Worm (Caenorhabditis elegans): ENCODE data around the gene C06H2.7.

C06H2.7 gene

DNA sequence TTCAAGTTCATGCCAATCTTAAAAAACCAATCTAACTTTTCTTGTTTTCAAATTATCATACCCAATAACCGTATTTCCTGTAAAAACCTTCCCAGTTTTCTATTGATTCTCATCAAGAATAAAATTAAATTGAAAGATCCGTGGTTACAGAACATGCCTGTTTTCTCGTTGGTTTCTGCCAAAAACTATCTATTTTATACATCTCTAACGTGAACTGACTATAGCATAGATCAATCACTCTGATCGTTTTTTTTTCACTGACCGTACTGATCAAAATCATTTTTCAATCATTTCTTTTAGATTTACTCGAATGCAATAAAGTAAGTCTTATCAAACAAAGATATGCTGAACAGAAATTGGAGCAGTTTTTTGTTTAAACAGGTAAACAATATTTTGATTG, 19.7 kb downstream of the C06H2.7 start, which contains the start of gene C06H2.2:
Gene C06H2.2, plus strand, starts transcription at position 301 of the 400 bp plus-strand sequence.
- TF ChIP-seq snpc-1.2 (GFP tag; IDR thresholded peaks at IDR 0.05): no peak
- peak; percentile 48 for TF ChIP-seq T20F7.1 (GFP tag; optimal IDR thresholded peaks at IDR 0.05)

ce11 chrV:11123817-11124337, 20.7 kb downstream of the C06H2.7 start, which contains the start of the genes atp-5 and lmtr-3:
Gene atp-5 (minus strand): TSS chrV:11123867.
Gene lmtr-3 (plus strand): TSS chrV:11124186.
- TF ChIP-seq madf-9 (GFP tag; conservative IDR thresholded peaks at IDR 0.05) (no peak; the same call in 1 of the 2 replicates), F10B5.3 (tag; optimal IDR thresholded peaks at IDR 0.05) (no peak), Y48G9A.11 (GFP tag; IDR thresholded peaks at IDR 0.05) (peak; percentile 43; the same call in 1 of the 2 replicates), nhr-10 (tag; optimal IDR thresholded peaks at IDR 0.05) (no peak), tag-97 (GFP tag; IDR thresholded peaks at IDR 0.05) (0 out of 2 replicates have a peak, but pooled peaks have one; percentile 23), fkh-10 (GFP tag; optimal IDR thresholded peaks at IDR 0.05) (no peak), F49E8.2 (tag; optimal IDR thresholded peaks at IDR 0.05; ENCODE audit: borderline replicate concordance) (peak; percentile 9), nhr-42 (GFP tag; IDR thresholded peaks at IDR 0.05) (peak; percentile 62; the same call in 1 of the 2 replicates), unc-62 (GFP tag; optimal IDR thresholded peaks at IDR 0.05 in 1 of 2) (no peak), unc-62 (tag; optimal IDR thresholded peaks at IDR 0.05) (no peak), aly-2 (tag; optimal IDR thresholded peaks at IDR 0.05) (no peak), sdz-12 (GFP tag; optimal IDR thresholded peaks at IDR 0.05) (no peak), ceh-44 (GFP tag; IDR thresholded peaks at IDR 0.05) (peak; percentile 85), lin-29 (GFP tag; IDR thresholded peaks at IDR 0.05) (no peak), R02D3.7 (tag; optimal IDR thresholded peaks at IDR 0.05) (no peak), Y75B8A.6 (GFP tag; IDR thresholded peaks at IDR 0.05) (no peak), nhr-28 (tag; optimal IDR thresholded peaks at IDR 0.05) (peak; percentile 69), ama-1 (optimal IDR thresholded peaks at IDR 0.05) (no peak), pha-4 (GFP tag; IDR thresholded peaks at IDR 0.05) (0 out of 2 replicates have a peak, but pooled peaks have one; percentile 14), pha-4 (tag; optimal IDR thresholded peaks at IDR 0.05) (no peak), duxl-1 (tag; optimal IDR thresholded peaks at IDR 0.05; ENCODE audit: poor library complexity) (peak; percentile 31), rbr-2 (tag; optimal IDR thresholded peaks at IDR 0.05) (peak; percentile 57), hlh-11 (tag; optimal IDR thresholded peaks at IDR 0.05) (peak; percentile 79), nhr-41 (GFP tag; IDR thresholded peaks at IDR 0.05) (no peak), ZK546.5 (tag; optimal IDR thresholded peaks at IDR 0.05) (no peak), dmd-6 (GFP tag; IDR thresholded peaks at IDR 0.05) (peak; percentile 85), spr-1 (tag; optimal IDR thresholded peaks at IDR 0.05) (no peak), T20F7.1 (GFP tag; optimal IDR thresholded peaks at IDR 0.05) (peak; percentile 68), dve-1 (tag; optimal IDR thresholded peaks at IDR 0.05; ENCODE audit: insufficient read depth) (peak; percentile 68), tra-1 (GFP tag; IDR thresholded peaks at IDR 0.05) (peak; percentile 65; the same call in 1 of the 2 replicates), nhr-76 (tag; optimal IDR thresholded peaks at IDR 0.05) (no peak), zfp-3 (GFP tag; conservative IDR thresholded peaks at IDR 0.05) (0 out of 2 replicates have a peak, but pooled peaks have one; percentile 12), lir-3 (tag; optimal IDR thresholded peaks at IDR 0.05) (no peak), mdl-1 (tag; optimal IDR thresholded peaks at IDR 0.05) (peak in 1 of 2 experiments; percentile 48), ZK337.2 (GFP tag; IDR thresholded peaks at IDR 0.05) (peak; percentile 86; the same call in 1 of the 2 replicates), zip-11 (GFP tag; IDR thresholded peaks at IDR 0.05) (no peak), lin-1 (GFP tag; IDR thresholded peaks at IDR 0.05) (no peak), hif-1 (tag; optimal IDR thresholded peaks at IDR 0.05) (peak in 1 of 2 experiments; percentile 91), daf-19 (GFP tag; conservative IDR thresholded peaks at IDR 0.05) (no peak), mdt-29 (GFP tag; IDR thresholded peaks at IDR 0.05) (no peak), mxl-3 (GFP tag; optimal IDR thresholded peaks at IDR 0.05) (peak; percentile 76), nhr-48 (tag; optimal IDR thresholded peaks at IDR 0.05) (peak; percentile 50), pqm-1 (tag; optimal IDR thresholded peaks at IDR 0.05) (no peak), lin-38 (GFP tag; IDR thresholded peaks at IDR 0.05) (peak; percentile 76), zfp-2 (tag; optimal IDR thresholded peaks at IDR 0.05) (no peak), ceh-32 (tag; optimal IDR thresholded peaks at IDR 0.05; ENCODE audit: poor library complexity) (no peak), spr-3 (GFP tag; optimal IDR thresholded peaks at IDR 0.05) (no peak)

Data from whole organism, L4 larva.